Fruit fly (Drosophila melanogaster) whole organism: Measurements from ENCODE around the gene CG2794.

Source experiments
- CG8478 ChIP-seq: fragments of >200 bp; optimal IDR thresholded peaks from 2 replicates; lab custom pipeline; 2018; ENCODE audit warnings: inconsistent platforms
- Dll ChIP-seq: fragments of >200 bp; optimal IDR thresholded peaks from 2 replicates; lab custom pipeline; 2017
- EcR ChIP-seq, 2 experiments: fragments of >200 bp; optimal IDR thresholded peaks; 2 replicates each; lab custom pipeline; 2017; ENCODE audit warnings: missing biosample characterization in 2 of 2, missing genetic modification characterization in 2 of 2, missing genetic modification reagents in 2 of 2
- pan ChIP-seq: fragments of >200 bp; optimal IDR thresholded peaks from 2 replicates; lab custom pipeline; 2017
- psq ChIP-seq: fragments of >200 bp; optimal IDR thresholded peaks from 2 replicates; lab custom pipeline; 2017
- usp ChIP-seq: fragments of >200 bp; optimal IDR thresholded peaks from 2 replicates; lab custom pipeline; 2017; ENCODE audit warnings: missing biosample characterization, missing genetic modification characterization, mixed read lengths

The CG2794 gene

DNA sequence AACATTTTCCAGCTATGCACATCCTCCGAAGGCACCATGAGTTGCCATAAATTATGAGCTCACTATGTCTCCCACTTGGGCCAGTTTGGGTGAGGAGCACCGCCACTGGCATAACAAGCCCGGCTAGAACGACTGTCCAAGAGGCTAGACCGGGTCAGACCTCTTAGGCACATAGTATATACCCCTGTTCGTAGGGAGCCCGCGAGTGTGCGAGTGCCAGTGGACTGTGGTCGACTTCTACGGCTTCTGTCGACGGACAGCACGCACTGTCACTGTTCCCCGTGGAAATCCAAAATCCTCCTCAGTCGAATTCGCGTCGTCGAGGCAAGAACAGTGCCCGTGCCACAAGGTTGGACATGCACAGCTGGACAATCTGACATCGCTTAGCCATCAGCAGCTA, 13.2 kb downstream of the CG2794 start, which contains the start of gene Pph13:
TSS of gene Pph13 (plus strand) at position 301 of the 400 bp plus-strand sequence.
- TF ChIP-seq pan (lab: Kevin White, UChicago), result no peak
- TF ChIP-seq EcR (GFP tag; optimal IDR thresholded peaks at IDR 0.05; lab: Kevin White, UChicago), result no peak
- no peak for TF ChIP-seq usp (GFP tag; lab: Kevin White, UChicago)
- no peak for TF ChIP-seq Dll (lab: Kevin White, UChicago)
- no peak for TF ChIP-seq psq (lab: Kevin White, UChicago)
- no peak for TF ChIP-seq CG8478 (lab: Kevin White, UChicago)

DNA sequence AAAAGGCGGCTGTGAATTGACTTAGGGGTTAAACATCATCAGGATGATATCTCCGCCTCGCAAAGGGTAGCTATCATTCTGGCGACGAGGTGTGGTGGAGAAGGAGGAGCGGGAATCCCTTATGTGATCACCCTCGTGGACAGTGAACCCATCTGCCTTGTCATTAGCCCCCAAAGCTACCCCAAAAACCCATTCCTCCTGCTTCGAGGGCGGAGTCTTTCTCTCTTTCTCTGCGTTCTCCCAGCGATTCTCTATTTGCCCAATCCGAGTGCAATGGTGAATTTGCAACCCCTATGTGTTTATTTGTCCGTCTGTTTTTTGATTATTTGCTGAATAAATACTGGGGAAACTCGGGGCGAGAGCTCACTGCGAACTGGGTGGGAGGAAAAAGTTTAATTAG, 21.3 kb downstream of the CG2794 start:
- TF ChIP-seq pan (lab: Kevin White, UChicago) (no peak), EcR (GFP tag; optimal IDR thresholded peaks at IDR 0.05; lab: Kevin White, UChicago) (no peak), CG8478 (lab: Kevin White, UChicago) (no peak), Dll (lab: Kevin White, UChicago) (no peak), usp (GFP tag; lab: Kevin White, UChicago) (no peak), psq (lab: Kevin White, UChicago) (no peak)

DNA sequence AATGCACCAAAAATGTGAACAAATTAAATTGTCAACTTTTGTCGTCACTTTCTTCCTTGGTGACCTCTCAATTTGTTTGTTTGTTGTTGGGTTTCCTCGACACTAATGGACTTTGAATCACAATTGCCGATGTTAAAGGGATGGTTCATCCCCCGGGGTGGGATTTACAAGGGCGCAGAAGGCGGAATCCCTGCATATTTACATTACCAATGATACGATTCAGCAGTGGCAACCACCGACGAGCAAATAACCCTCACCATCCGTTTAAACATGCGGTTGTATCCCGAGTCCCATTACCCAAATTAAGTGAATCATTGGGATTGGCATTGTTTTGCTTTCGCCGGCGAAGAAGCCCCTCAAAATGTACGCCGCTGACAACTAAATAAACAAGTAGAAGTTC, 27.5 kb downstream of the CG2794 start:
- no peak for TF ChIP-seq usp (GFP tag; lab: Kevin White, UChicago)
- TF ChIP-seq Dll (lab: Kevin White, UChicago), result no peak
- no peak for TF ChIP-seq psq (lab: Kevin White, UChicago)
- TF ChIP-seq EcR (GFP tag; optimal IDR thresholded peaks at IDR 0.05; lab: Kevin White, UChicago), result no peak
- TF ChIP-seq pan (lab: Kevin White, UChicago), result no peak
- no peak for TF ChIP-seq CG8478 (lab: Kevin White, UChicago)

DNA sequence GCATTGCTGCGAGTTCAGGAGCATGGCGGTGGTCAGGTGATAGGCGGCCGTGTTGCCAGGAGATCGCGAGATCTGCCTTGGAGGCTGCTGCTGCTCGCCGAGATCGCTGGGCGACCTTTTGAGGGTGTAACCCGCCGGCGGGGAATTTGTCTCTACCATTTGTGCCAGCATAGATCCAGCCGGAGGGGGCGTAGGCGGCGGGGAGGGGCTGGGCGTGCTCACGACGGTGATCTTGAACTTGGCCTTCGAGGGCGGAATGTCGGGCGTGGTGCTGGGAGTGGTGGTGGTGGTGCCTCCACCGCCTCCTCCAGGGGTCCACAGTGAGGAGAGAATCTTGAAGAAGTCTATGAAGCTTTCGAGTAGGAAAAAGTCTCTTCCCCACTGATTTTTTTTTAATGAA, 30.1 kb downstream of the CG2794 start:
- TF ChIP-seq EcR (GFP tag; optimal IDR thresholded peaks at IDR 0.05; lab: Kevin White, UChicago) (no peak), usp (GFP tag; lab: Kevin White, UChicago) (no peak), CG8478 (lab: Kevin White, UChicago) (no peak), pan (lab: Kevin White, UChicago) (no peak), psq (lab: Kevin White, UChicago) (no peak), Dll (lab: Kevin White, UChicago) (no peak)

dm6 chr2L:594635-595384, 30.8 kb downstream of the CG2794 start, which contains the start of gene Gsc:
Gene Gsc, minus strand, starts transcription at chr2L:594685.
- no peak for TF ChIP-seq CG8478 (lab: Kevin White, UChicago)
- TF ChIP-seq usp (GFP tag; lab: Kevin White, UChicago), result no peak
- no peak for TF ChIP-seq Dll (lab: Kevin White, UChicago)
- no peak for TF ChIP-seq psq (lab: Kevin White, UChicago)
- TF ChIP-seq pan (lab: Kevin White, UChicago), result no peak
- no peak for TF ChIP-seq EcR (GFP tag; optimal IDR thresholded peaks at IDR 0.05; lab: Kevin White, UChicago)

dm6 chr2L:597771-598170, 33.8 kb downstream of the CG2794 start:
- no peak for TF ChIP-seq EcR (GFP tag; optimal IDR thresholded peaks at IDR 0.05; lab: Kevin White, UChicago)
- TF ChIP-seq psq (lab: Kevin White, UChicago), result no peak
- no peak for TF ChIP-seq usp (GFP tag; lab: Kevin White, UChicago)
- no peak for TF ChIP-seq Dll (lab: Kevin White, UChicago)
- TF ChIP-seq pan (lab: Kevin White, UChicago), result no peak
- TF ChIP-seq CG8478 (lab: Kevin White, UChicago), result no peak

dm6 chr2L:601848-602247, 37.9 kb downstream of the CG2794 start:
- no peak for TF ChIP-seq psq (lab: Kevin White, UChicago)
- TF ChIP-seq EcR (GFP tag; optimal IDR thresholded peaks at IDR 0.05; lab: Kevin White, UChicago), result no peak
- TF ChIP-seq pan (lab: Kevin White, UChicago), result no peak
- no peak for TF ChIP-seq usp (GFP tag; lab: Kevin White, UChicago)
- TF ChIP-seq CG8478 (lab: Kevin White, UChicago), result no peak

DNA sequence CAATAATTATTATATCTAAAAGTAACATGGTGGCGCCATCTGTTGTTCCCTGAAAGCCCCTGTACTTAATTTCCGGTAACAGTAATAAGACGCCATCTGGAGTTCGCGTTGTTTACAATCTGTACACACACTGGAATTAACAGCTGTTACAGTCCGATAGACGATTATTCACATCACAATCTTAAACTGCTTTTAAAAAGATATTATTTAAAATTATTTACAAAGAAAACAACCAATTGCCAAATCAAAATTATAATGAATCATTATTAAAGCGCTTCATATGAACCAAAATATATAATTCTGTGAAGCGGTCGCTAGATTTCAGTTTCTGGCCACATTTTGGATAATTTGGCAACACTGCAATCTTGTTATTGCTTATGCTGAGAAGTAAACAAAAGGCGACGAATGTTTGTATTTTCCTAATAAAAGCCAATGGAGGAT, 38.5 kb downstream of the CG2794 start, which contains the start of gene CG13689:
TSS of gene CG13689 (plus strand) at position 375 of the 441 bp plus-strand sequence.
- TF ChIP-seq EcR (GFP tag; optimal IDR thresholded peaks at IDR 0.05; lab: Kevin White, UChicago) (no peak), CG8478 (lab: Kevin White, UChicago) (no peak), pan (lab: Kevin White, UChicago) (no peak), Dll (lab: Kevin White, UChicago) (no peak), psq (lab: Kevin White, UChicago) (no peak), usp (GFP tag; lab: Kevin White, UChicago) (no peak)

- TF ChIP-seq psq (lab: Kevin White, UChicago), result no peak
Observed at dm6 chr2L:604060-604459, 40.1 kb downstream of the CG2794 start.

- TF ChIP-seq psq (lab: Kevin White, UChicago) (no peak), Dll (lab: Kevin White, UChicago) (no peak), EcR (GFP tag; optimal IDR thresholded peaks at IDR 0.05; lab: Kevin White, UChicago) (no peak), usp (GFP tag; lab: Kevin White, UChicago) (no peak), CG8478 (lab: Kevin White, UChicago) (no peak)
Observed at dm6 chr2L:606165-606564, 42.2 kb downstream of the CG2794 start.

dm6 chr2L:606952-607351, 43.0 kb downstream of the CG2794 start:
- no peak for TF ChIP-seq EcR (GFP tag; optimal IDR thresholded peaks at IDR 0.05; lab: Kevin White, UChicago)
- no peak for TF ChIP-seq pan (lab: Kevin White, UChicago)
- no peak for TF ChIP-seq Dll (lab: Kevin White, UChicago)
- no peak for TF ChIP-seq CG8478 (lab: Kevin White, UChicago)
- TF ChIP-seq usp (GFP tag; lab: Kevin White, UChicago), result no peak
- TF ChIP-seq psq (lab: Kevin White, UChicago), result no peak
